Fruit fly (Drosophila melanogaster) whole organism: ENCODE measurements around the gene msps.

ENCODE experiments used
- pan ChIP-seq: fragments of >200 bp; optimal IDR thresholded peaks from 2 replicates; lab custom pipeline; 2017
- usp ChIP-seq: fragments of >200 bp; optimal IDR thresholded peaks from 2 replicates; lab custom pipeline; 2017; ENCODE audit warnings: missing biosample characterization, missing genetic modification characterization, mixed read lengths

DNA sequence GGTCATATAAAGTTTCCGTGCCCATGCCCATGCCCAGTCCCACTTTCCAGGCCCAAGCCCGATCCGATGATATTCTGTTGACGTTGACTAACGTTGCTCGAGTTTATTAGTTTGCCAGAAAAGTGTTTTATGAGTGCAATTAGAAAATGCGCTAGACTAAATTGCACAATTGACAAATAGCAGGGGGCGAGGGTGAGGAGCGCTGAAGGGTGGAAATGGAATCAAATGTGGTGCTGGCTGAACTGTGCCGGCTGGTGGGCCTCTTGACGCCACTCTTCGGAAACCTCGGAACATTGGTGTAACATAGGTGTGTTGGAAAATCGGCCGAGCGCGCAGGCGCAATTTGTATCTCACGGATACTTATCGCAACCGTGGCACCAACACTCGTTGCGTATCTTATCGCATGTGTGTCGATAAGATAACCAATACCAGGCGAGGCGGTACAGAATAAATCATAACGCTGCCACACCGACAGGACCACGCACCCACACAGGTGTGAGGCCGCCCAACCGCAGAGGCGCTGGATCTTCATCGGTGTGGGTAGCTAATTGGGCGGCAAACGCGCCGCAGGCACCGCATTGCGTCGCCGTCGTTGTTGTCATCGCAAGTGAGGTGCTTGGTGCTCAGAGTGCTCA lies 38.8 kb upstream of the msps start:
- TF ChIP-seq usp (GFP tag; lab: Kevin White, UChicago) = no peak
- TF ChIP-seq pan (lab: Kevin White, UChicago) = no peak
